Worm (Caenorhabditis elegans) whole organism, L1 larva: ENCODE data around the gene C55A1.4.

Experiments
- C16A3.4 ChIP-seq: fragments of 150-350 bp; optimal IDR thresholded peaks from 2 replicates; lab custom pipeline; 2014; ENCODE audit warnings: missing biosample characterization, missing genetic modification characterization
- C34B4.2 ChIP-seq: sonication (generic microtip); optimal IDR thresholded peaks from 2 replicates; lab custom pipeline; 2017; ENCODE audit warnings: mild to moderate bottlenecking, missing genetic modification characterization, missing compliant biosample characterization
- F16B12.6 ChIP-seq: fragments of 150-350 bp; optimal IDR thresholded peaks from 2 replicates; lab custom pipeline; 2014; ENCODE audit warnings: missing biosample characterization, missing genetic modification characterization
- alr-1 ChIP-seq: fragments of 200-800 bp; sonication (Bioruptor generic); optimal IDR thresholded peaks from 2 replicates; lab custom pipeline; 2018; ENCODE audit warnings: borderline replicate concordance, mild to moderate bottlenecking, missing genetic modification characterization, missing compliant biosample characterization
- blmp-1 ChIP-seq: fragments of 150-350 bp; optimal IDR thresholded peaks from 2 replicates; lab custom pipeline; 2014; ENCODE audit warnings: missing biosample characterization, missing genetic modification characterization
- ceh-8 ChIP-seq: fragments of 200-800 bp; sonication (Bioruptor generic); optimal IDR thresholded peaks from 2 replicates; lab custom pipeline; 2018; ENCODE audit warnings: mild to moderate bottlenecking, missing genetic modification characterization, moderate library complexity, missing compliant biosample characterization
- ceh-90 ChIP-seq: sonication (generic microtip); optimal IDR thresholded peaks from 2 replicates; lab custom pipeline; 2016; ENCODE audit warnings: missing genetic modification characterization, missing compliant biosample characterization
- dsc-1 ChIP-seq: sonication (generic microtip); optimal IDR thresholded peaks from 2 replicates; lab custom pipeline; 2016; ENCODE audit warnings: mild to moderate bottlenecking, missing genetic modification characterization, missing compliant biosample characterization
- efl-1 ChIP-seq, 4 experiments: fragments of 150-350 bp; optimal IDR thresholded peaks in 3 of 4; peaks in 1 of 4; 1 replicate in 1 of 4; 2 replicates in 3 of 4; lab custom pipeline; 2014; ENCODE audit warnings: missing biosample characterization in 2 of 4, missing genetic modification characterization in 2 of 4, missing genetic modification reagents in 2 of 4
- efl-3 ChIP-seq: fragments of 200-800 bp; sonication (Bioruptor generic); optimal IDR thresholded peaks from 2 replicates; lab custom pipeline; 2018; ENCODE audit warnings: mild to moderate bottlenecking, missing genetic modification characterization, missing compliant biosample characterization
- elt-3 ChIP-seq, 6 experiments: fragments of 150-350 bp in 1 of 6; sonication (generic microtip); optimal IDR thresholded peaks; 2 replicates each; lab custom pipeline; 2017 to 2018; ENCODE audit warnings: missing biosample characterization in 6 of 6, missing genetic modification characterization in 6 of 6, inconsistent platforms in 1 of 6
- fkh-10 ChIP-seq: sonication (generic microtip); optimal IDR thresholded peaks from 2 replicates; lab custom pipeline; 2017; ENCODE audit warnings: missing biosample characterization, missing genetic modification reagents, missing genetic modification characterization
- fkh-4 ChIP-seq: sonication (generic microtip); optimal IDR thresholded peaks from 2 replicates; lab custom pipeline; 2016; ENCODE audit warnings: missing compliant biosample characterization, missing genetic modification characterization, borderline replicate concordance
- grh-1 ChIP-seq: fragments of 200-800 bp; sonication (Bioruptor generic); IDR thresholded peaks from 2 replicates; pipeline ENCODE4 v1.3.6; 2022; ENCODE audit warnings: missing genetic modification reagents, missing genetic modification characterization, missing compliant biosample characterization
- hpl-2 ChIP-seq: fragments of 150-350 bp; optimal IDR thresholded peaks from 2 replicates; lab custom pipeline; 2014; ENCODE audit warnings: missing biosample characterization, missing genetic modification reagents, missing genetic modification characterization
- irx-1 ChIP-seq: sonication (generic microtip); optimal IDR thresholded peaks from 2 replicates; lab custom pipeline; 2016; ENCODE audit warnings: missing genetic modification characterization, missing compliant biosample characterization
- lin-13 ChIP-seq: fragments of 150-350 bp; optimal IDR thresholded peaks from 2 replicates; lab custom pipeline; 2014; ENCODE audit warnings: missing biosample characterization, missing genetic modification reagents, missing genetic modification characterization
- lin-14 ChIP-seq: fragments of 200-800 bp; sonication (Bioruptor generic); optimal IDR thresholded peaks from 2 replicates; lab custom pipeline; 2018; ENCODE audit warnings: mild to moderate bottlenecking, missing genetic modification characterization, moderate library complexity, missing compliant biosample characterization
- lsy-2 ChIP-seq, 2 experiments: fragments of 150-350 bp; optimal IDR thresholded peaks; 2 replicates each; lab custom pipeline; 2014; ENCODE audit warnings: missing biosample characterization in 2 of 2, missing genetic modification characterization in 2 of 2
- mef-2 ChIP-seq: fragments of 150-350 bp; optimal IDR thresholded peaks from 2 replicates; lab custom pipeline; 2014; ENCODE audit warnings: missing biosample characterization, missing genetic modification characterization
- mep-1 ChIP-seq: fragments of 150-350 bp; optimal IDR thresholded peaks from 2 replicates; lab custom pipeline; 2014; ENCODE audit warnings: missing biosample characterization, missing genetic modification characterization
- nhr-12 ChIP-seq: sonication (generic microtip); optimal IDR thresholded peaks from 2 replicates; lab custom pipeline; 2017; ENCODE audit warnings: missing biosample characterization, missing genetic modification characterization
- nhr-19 ChIP-seq: fragments of 200-800 bp; sonication (Bioruptor generic); conservative IDR thresholded peaks from 2 replicates; pipeline ENCODE4 v1.3.6; 2022; ENCODE audit warnings: missing genetic modification characterization, missing compliant biosample characterization
- nhr-20 ChIP-seq: sonication (generic microtip); optimal IDR thresholded peaks from 2 replicates; lab custom pipeline; 2016; ENCODE audit warnings: mild to moderate bottlenecking, missing genetic modification characterization, missing compliant biosample characterization
- nhr-47 ChIP-seq: sonication (generic microtip); optimal IDR thresholded peaks from 2 replicates; lab custom pipeline; 2016; ENCODE audit warnings: mild to moderate bottlenecking, missing genetic modification characterization, moderate library complexity, missing compliant biosample characterization
- nhr-71 ChIP-seq: sonication (generic microtip); optimal IDR thresholded peaks from 2 replicates; lab custom pipeline; 2016; ENCODE audit warnings: mild to moderate bottlenecking, missing genetic modification characterization, moderate library complexity, missing compliant biosample characterization
- nhr-76 ChIP-seq: sonication (generic microtip); optimal IDR thresholded peaks from 2 replicates; lab custom pipeline; 2017; ENCODE audit warnings: missing biosample characterization, missing genetic modification characterization
- nhr-85 ChIP-seq: sonication (generic microtip); peaks from one replicate; lab custom pipeline; 2016; ENCODE audit warnings: missing genetic modification characterization, inconsistent platforms, missing compliant biosample characterization
- nhr-90 ChIP-seq: sonication (generic microtip); optimal IDR thresholded peaks from 2 replicates; lab custom pipeline; 2016; ENCODE audit warnings: mild to moderate bottlenecking, missing genetic modification characterization, missing compliant biosample characterization; ENCODE audit not compliant: poor library complexity
- rnt-1 ChIP-seq: sonication (generic microtip); optimal IDR thresholded peaks from 2 replicates; lab custom pipeline; 2016; ENCODE audit warnings: mild to moderate bottlenecking, missing genetic modification characterization, moderate library complexity, missing compliant biosample characterization
- snu-23 ChIP-seq: sonication (generic microtip); optimal IDR thresholded peaks from 2 replicates; lab custom pipeline; 2016; ENCODE audit warnings: missing genetic modification characterization, missing compliant biosample characterization
- tbx-2 ChIP-seq: sonication (generic microtip); optimal IDR thresholded peaks from 2 replicates; lab custom pipeline; 2016; ENCODE audit warnings: missing genetic modification characterization, missing compliant biosample characterization
- tlp-1 ChIP-seq: fragments of 150-350 bp; optimal IDR thresholded peaks from 2 replicates; lab custom pipeline; 2014; ENCODE audit warnings: missing biosample characterization, missing genetic modification characterization
- unc-30 ChIP-seq: sonication (generic microtip); optimal IDR thresholded peaks from 2 replicates; lab custom pipeline; 2017; ENCODE audit warnings: missing biosample characterization, missing genetic modification characterization
- unc-98 ChIP-seq: fragments of 200-800 bp; sonication (Bioruptor generic); IDR thresholded peaks from 2 replicates; pipeline ENCODE4 v1.3.6; 2022; ENCODE audit warnings: missing genetic modification characterization, missing compliant biosample characterization
- vab-15 ChIP-seq: sonication (generic microtip); optimal IDR thresholded peaks from 2 replicates; lab custom pipeline; 2017; ENCODE audit warnings: missing genotype, mild to moderate bottlenecking, missing genetic modification characterization, missing compliant biosample characterization
- xbp-1 ChIP-seq: sonication (generic microtip); optimal IDR thresholded peaks from 2 replicates; lab custom pipeline; 2016; ENCODE audit warnings: missing genetic modification characterization, missing compliant biosample characterization

C55A1.4 gene

DNA sequence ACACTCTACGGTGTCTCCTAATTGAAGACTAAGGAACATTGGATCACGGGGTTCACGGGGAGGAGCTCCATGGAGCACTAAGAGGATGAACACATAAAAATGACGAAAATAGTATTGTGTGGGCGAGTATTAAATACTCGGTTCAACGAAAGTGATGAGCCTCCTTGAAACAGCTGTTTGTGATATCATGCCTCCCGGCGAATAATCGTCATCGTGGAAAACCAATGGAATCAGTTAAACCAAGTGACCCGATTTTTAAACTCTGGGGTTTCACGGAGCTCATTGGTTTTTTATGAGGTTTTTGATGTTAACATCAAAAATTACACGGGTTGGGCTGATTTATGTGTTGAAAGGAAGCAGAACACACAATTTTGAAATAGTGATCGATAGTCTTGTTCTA, 18.5 kb upstream of the C55A1.4 start:
- TF ChIP-seq efl-3 (GFP tag; lab: Kevin White, UChicago), result no peak
- no peak for TF ChIP-seq nhr-76
- peak; percentile 52 for TF ChIP-seq rnt-1 (tag; lab: Kevin White, UChicago)
- TF ChIP-seq dsc-1 (tag; lab: Kevin White, UChicago), result peak; percentile 72
- TF ChIP-seq efl-1 (optimal IDR thresholded peaks at IDR 0.05; lab: Kevin White, UChicago), result no peak
- no peak for TF ChIP-seq efl-1 (GFP tag; optimal IDR thresholded peaks at IDR 0.05 in 1 of 2; lab: Kevin White, UChicago)
- TF ChIP-seq nhr-90 (tag; lab: Kevin White, UChicago), result no peak
- no peak for TF ChIP-seq C16A3.4 (tag; lab: Kevin White, UChicago)
- no peak for TF ChIP-seq unc-98 (GFP tag; lab: Robert Waterston, UW)
- peak in 1 of 2 experiments; percentile 20 for TF ChIP-seq lsy-2 (tag; optimal IDR thresholded peaks at IDR 0.05; lab: Kevin White, UChicago)
- TF ChIP-seq C34B4.2, result no peak
- TF ChIP-seq xbp-1, result no peak
- peak; percentile 8 for TF ChIP-seq nhr-71 (tag; lab: Kevin White, UChicago)
- TF ChIP-seq, all 84 proteins: peak for 4

DNA sequence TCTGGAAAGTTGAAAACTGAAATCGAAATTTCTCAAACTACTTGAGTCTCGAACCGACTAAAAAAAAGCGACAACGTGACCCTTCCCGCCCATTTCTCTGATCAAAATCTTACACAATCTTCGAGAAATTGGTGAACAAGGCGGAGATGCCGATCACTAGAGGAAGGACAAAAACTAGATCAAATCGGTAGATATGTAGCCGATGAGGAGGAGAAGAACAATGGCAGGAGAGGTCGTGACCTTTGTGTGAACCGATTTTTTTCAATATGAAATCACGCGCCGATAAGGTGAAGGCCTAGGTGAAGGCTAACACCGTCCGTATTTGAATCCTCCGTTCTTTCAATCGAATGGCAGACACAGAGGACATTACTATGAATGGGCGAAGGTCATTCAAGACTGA, 17.9 kb upstream of the C55A1.4 start:
- peak; percentile 28 for TF ChIP-seq nhr-20
- no peak for TF ChIP-seq mep-1 (tag; lab: Kevin White, UChicago)
- TF ChIP-seq alr-1 (tag; lab: Kevin White, UChicago), result no peak
- TF ChIP-seq lsy-2 (tag; optimal IDR thresholded peaks at IDR 0.05; lab: Kevin White, UChicago), result no peak
- TF ChIP-seq tlp-1 (tag; lab: Kevin White, UChicago), result no peak
- no peak for TF ChIP-seq F16B12.6 (tag; lab: Kevin White, UChicago)
- TF ChIP-seq rnt-1 (tag; lab: Kevin White, UChicago), result peak; percentile 5
- TF ChIP-seq tbx-2 (tag; lab: Kevin White, UChicago), result no peak
- TF ChIP-seq blmp-1 (tag; lab: Kevin White, UChicago), result peak; percentile 67
- TF ChIP-seq irx-1 (tag; lab: Kevin White, UChicago), result peak; percentile 16
- peak in 1 of 6 experiments; percentile 27 for TF ChIP-seq elt-3 (tag; optimal IDR thresholded peaks at IDR 0.05; lab: Kevin White, UChicago)
- no peak for TF ChIP-seq ceh-90 (tag; lab: Kevin White, UChicago)
- TF ChIP-seq lin-13 (GFP tag; lab: Kevin White, UChicago), result peak; percentile 30
- no peak for TF ChIP-seq fkh-10 (GFP tag; lab: Kevin White, UChicago)
- TF ChIP-seq snu-23 (GFP tag; lab: Kevin White, UChicago), result peak; percentile 15
- no peak for TF ChIP-seq nhr-47 (tag; lab: Kevin White, UChicago)
- no peak for TF ChIP-seq unc-30 (tag; lab: Kevin White, UChicago)
- peak; percentile 10 for TF ChIP-seq nhr-90 (tag; lab: Kevin White, UChicago)
- peak; percentile 26 for TF ChIP-seq nhr-71 (tag; lab: Kevin White, UChicago)
- no peak for TF ChIP-seq ceh-8
- TF ChIP-seq grh-1 (GFP tag; lab: Robert Waterston, UW), result peak; percentile 43; the same call in 1 of the 2 replicates
- TF ChIP-seq lin-14 (GFP tag; lab: Kevin White, UChicago), result peak; percentile 82
- no peak for TF ChIP-seq fkh-4
- TF ChIP-seq vab-15, result no peak
- TF ChIP-seq hpl-2 (GFP tag; lab: Kevin White, UChicago), result no peak
- peak; percentile 2 for TF ChIP-seq efl-3 (GFP tag; lab: Kevin White, UChicago)
- no peak for TF ChIP-seq efl-1 (optimal IDR thresholded peaks at IDR 0.05; lab: Kevin White, UChicago)
- TF ChIP-seq efl-1 (GFP tag; optimal IDR thresholded peaks at IDR 0.05 in 1 of 2; lab: Kevin White, UChicago), result peak in 1 of 2 experiments; percentile 62
- TF ChIP-seq nhr-85 (tag; lab: Kevin White, UChicago), result peak; percentile 96

DNA sequence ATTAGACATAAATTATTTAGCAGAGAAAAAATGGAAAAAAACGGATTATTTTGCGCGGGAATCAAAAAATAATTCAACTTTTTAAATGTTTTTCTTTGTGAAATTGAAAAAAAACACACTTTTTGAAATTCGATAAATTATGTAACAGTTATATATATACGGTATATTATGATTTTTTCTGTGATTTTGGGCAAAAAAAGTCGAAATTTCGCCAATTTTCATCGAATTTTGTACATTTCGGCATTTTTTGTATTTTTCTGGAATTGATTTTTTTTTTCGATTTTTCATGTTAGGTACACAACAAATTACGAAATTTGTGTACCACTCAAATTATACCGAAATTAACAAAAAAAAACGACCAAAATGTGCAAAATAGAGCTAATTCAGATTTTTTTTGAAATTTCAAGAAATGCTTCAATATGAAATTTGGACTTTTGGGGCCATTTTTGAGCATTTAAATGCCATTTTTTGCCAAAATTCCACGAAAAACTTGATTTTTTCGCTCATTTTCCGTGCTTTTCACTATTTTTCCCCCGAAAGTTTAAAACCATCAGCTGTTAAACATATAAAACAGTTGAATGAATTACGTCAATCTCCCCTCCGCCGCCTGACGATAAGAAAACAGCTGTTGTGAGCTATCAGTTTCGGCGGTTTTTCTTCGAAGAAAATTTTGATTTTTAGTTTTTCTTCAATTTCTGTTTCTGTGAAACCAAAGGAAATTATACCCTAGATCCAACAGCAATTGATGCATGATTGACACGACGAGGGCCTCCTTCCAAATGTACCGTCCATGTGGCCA, 15.4 kb upstream of the C55A1.4 start:
- TF ChIP-seq lin-14 (GFP tag; lab: Kevin White, UChicago), result peak; percentile 51
- no peak for TF ChIP-seq nhr-12 (tag; lab: Kevin White, UChicago)
- TF ChIP-seq nhr-71 (tag; lab: Kevin White, UChicago), result peak; percentile 40
- peak; percentile 34; the same call in 1 of the 2 replicates for TF ChIP-seq nhr-19 (GFP tag; lab: Robert Waterston, UW)
- peak in 1 of 2 experiments; percentile 24 for TF ChIP-seq lsy-2 (tag; optimal IDR thresholded peaks at IDR 0.05; lab: Kevin White, UChicago)
- TF ChIP-seq rnt-1 (tag; lab: Kevin White, UChicago), result peak; percentile 72
- TF ChIP-seq mef-2 (tag; lab: Kevin White, UChicago), result no peak
- peak; percentile 5 for TF ChIP-seq snu-23 (GFP tag; lab: Kevin White, UChicago)
